Worm (Caenorhabditis elegans): ENCODE measurements around the gene idpb-5.

The idpb-5 gene

DNA sequence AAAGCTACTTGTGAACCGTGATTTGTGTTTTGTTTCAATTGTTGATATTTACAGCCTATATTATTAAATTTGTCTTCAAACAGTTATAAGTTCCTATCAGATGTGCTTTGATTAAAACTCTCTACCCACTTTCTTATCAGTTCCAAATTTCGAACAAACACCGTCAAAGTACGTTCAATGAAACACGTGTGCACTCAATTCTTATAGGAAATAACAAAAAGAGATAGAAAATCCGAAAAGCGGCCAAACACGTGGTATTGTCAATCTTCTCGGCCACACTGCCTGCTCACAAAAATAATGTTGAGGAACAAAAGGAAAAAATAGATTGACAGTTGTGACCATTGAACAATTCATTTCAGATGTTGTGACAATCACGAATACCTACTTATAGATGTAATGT is 46.6 kb downstream of the idpb-5 start (continued):
- TF ChIP-seq rcor-1 (GFP tag; IDR thresholded peaks at IDR 0.05): no peak
- peak; percentile 30 for TF ChIP-seq tbp1 (GFP tag; optimal IDR thresholded peaks at IDR 0.05)
- TF ChIP-seq gei-17 (GFP tag; optimal IDR thresholded peaks at IDR 0.05): no peak
- no peak for TF ChIP-seq nhr-179 (tag; optimal IDR thresholded peaks at IDR 0.05)
- TF ChIP-seq somi-1 (GFP tag; optimal IDR thresholded peaks at IDR 0.05): peak; percentile 73
- no peak for TF ChIP-seq unc-130 (GFP tag; optimal IDR thresholded peaks at IDR 0.05)
- TF ChIP-seq attf-6 (GFP tag; IDR thresholded peaks at IDR 0.05): no peak
- TF ChIP-seq Y95B8A.8 (GFP tag; IDR thresholded peaks at IDR 0.05): no peak
- TF ChIP-seq ama-1 (optimal IDR thresholded peaks at IDR 0.05): no peak
- TF ChIP-seq ama-1 (GFP tag; optimal IDR thresholded peaks at IDR 0.05): no peak
- no peak for TF ChIP-seq mcd-1 (GFP tag; IDR thresholded peaks at IDR 0.05)
- no peak for TF ChIP-seq unc-62 (GFP tag; optimal IDR thresholded peaks at IDR 0.05)
- TF ChIP-seq C06A6.2 (GFP tag; conservative IDR thresholded peaks at IDR 0.05): 0 out of 2 replicates have a peak, but pooled peaks have one; percentile 13
- no peak for TF ChIP-seq lsl-1 (GFP tag; optimal IDR thresholded peaks at IDR 0.05)
- TF ChIP-seq egrh-3 (GFP tag; IDR thresholded peaks at IDR 0.05): no peak
- TF ChIP-seq attf-5 (GFP tag; optimal IDR thresholded peaks at IDR 0.05): no peak
- TF ChIP-seq nhr-80 (tag; optimal IDR thresholded peaks at IDR 0.05): peak; percentile 72
- TF ChIP-seq sptf-2 (GFP tag; optimal IDR thresholded peaks at IDR 0.05): no peak
- TF ChIP-seq ztf-25 (GFP tag; IDR thresholded peaks at IDR 0.05): no peak
- no peak for TF ChIP-seq ccch-3 (GFP tag; optimal IDR thresholded peaks at IDR 0.05)
- TF ChIP-seq akir-1 (GFP tag; optimal IDR thresholded peaks at IDR 0.05): no peak

DNA sequence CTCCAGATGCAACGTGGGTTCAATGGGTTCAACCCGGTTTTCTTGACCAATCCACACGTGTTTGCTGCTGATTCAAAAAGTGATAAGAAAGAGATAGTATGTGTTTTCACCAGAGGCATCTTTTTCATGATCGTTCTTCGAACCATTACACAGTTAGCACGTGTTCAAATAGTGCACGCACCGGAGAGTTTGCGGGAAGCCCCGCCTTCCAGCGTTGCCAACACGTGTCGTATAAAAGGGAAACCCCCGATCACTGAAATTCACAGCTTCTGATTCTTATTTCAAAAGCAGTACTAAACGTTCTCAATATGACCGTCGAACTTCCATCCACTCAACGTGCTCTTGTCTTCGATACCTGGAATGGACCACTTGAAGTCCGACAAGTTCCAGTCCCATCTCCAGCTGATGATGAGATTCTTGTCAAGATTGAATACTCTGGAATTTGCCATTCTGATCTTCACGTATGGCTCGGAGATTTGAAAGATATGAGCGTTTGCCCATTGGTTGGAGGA is 48.7 kb downstream of the idpb-5 start, which contains the start of gene adh-1:
adh-1 (plus strand) TSS at position 261 of the 512 bp plus-strand sequence.
- TF ChIP-seq madf-10 (tag; optimal IDR thresholded peaks at IDR 0.05): no peak
- TF ChIP-seq Y67H2A.10 (GFP tag; conservative IDR thresholded peaks at IDR 0.05): no peak
- no peak for TF ChIP-seq rpc-1 (optimal IDR thresholded peaks at IDR 0.05)
- no peak for TF ChIP-seq rpc-1 (tag; optimal IDR thresholded peaks at IDR 0.05)
- no peak for TF ChIP-seq snpc-1.3 (tag; optimal IDR thresholded peaks at IDR 0.05; ENCODE audit: insufficient read depth)
- no peak for TF ChIP-seq bed-2 (GFP tag; IDR thresholded peaks at IDR 0.05)
- peak; percentile 36 for TF ChIP-seq die-1 (tag; optimal IDR thresholded peaks at IDR 0.05)
- TF ChIP-seq repo-1 (tag; optimal IDR thresholded peaks at IDR 0.05): no peak
- peak; percentile 79 for TF ChIP-seq F22D6.2 (tag; optimal IDR thresholded peaks at IDR 0.05)
- peak; percentile 52 for TF ChIP-seq C06A6.2 (GFP tag; conservative IDR thresholded peaks at IDR 0.05)
- TF ChIP-seq hrde-1 (tag; optimal IDR thresholded peaks at IDR 0.05; ENCODE audit: borderline replicate concordance): no peak
- no peak for TF ChIP-seq pbrm-1 (GFP tag; IDR thresholded peaks at IDR 0.05)
- no peak for TF ChIP-seq akir-1 (GFP tag; optimal IDR thresholded peaks at IDR 0.05)
- peak; percentile 37 for TF ChIP-seq attf-5 (GFP tag; optimal IDR thresholded peaks at IDR 0.05)
- no peak for TF ChIP-seq lin-54 (GFP tag; optimal IDR thresholded peaks at IDR 0.05)
- no peak for TF ChIP-seq ekl-4 (GFP tag; IDR thresholded peaks at IDR 0.05)
- TF ChIP-seq lin-35 (GFP tag; optimal IDR thresholded peaks at IDR 0.05): peak in 1 of 3 experiments; percentile 20
- no peak for TF ChIP-seq madf-8 (GFP tag; conservative IDR thresholded peaks at IDR 0.05)
- TF ChIP-seq lin-26 (GFP tag; IDR thresholded peaks at IDR 0.05): peak; percentile 51
- TF ChIP-seq efl-1 (GFP tag; optimal IDR thresholded peaks at IDR 0.05): no peak
- no peak for TF ChIP-seq cebp-1 (GFP tag; IDR thresholded peaks at IDR 0.05)
- TF ChIP-seq cebp-1 (tag; optimal IDR thresholded peaks at IDR 0.05): peak; percentile 58
- no peak for TF ChIP-seq egl-18 (GFP tag; IDR thresholded peaks at IDR 0.05)
- TF ChIP-seq hmg-1.2 (GFP tag; IDR thresholded peaks at IDR 0.05): no peak
- no peak for TF ChIP-seq ceh-100 (GFP tag; IDR thresholded peaks at IDR 0.05)
- no peak for TF ChIP-seq snpc-4 (GFP tag; optimal IDR thresholded peaks at IDR 0.05)
- TF ChIP-seq snpc-4 (tag; optimal IDR thresholded peaks at IDR 0.05): no peak
- no peak for TF ChIP-seq let-526 (GFP tag; IDR thresholded peaks at IDR 0.05)
- 0 out of 2 replicates have a peak, but pooled peaks have one; percentile 57 for TF ChIP-seq egl-44 (GFP tag; IDR thresholded peaks at IDR 0.05)
- no peak for TF ChIP-seq unc-62 (GFP tag; optimal IDR thresholded peaks at IDR 0.05)
- TF ChIP-seq F33H1.4 (GFP tag; IDR thresholded peaks at IDR 0.05): no peak
- TF ChIP-seq K11D2.4 (GFP tag; IDR thresholded peaks at IDR 0.05): no peak
- no peak for TF ChIP-seq madf-6 (GFP tag; IDR thresholded peaks at IDR 0.05)
